Worm (Caenorhabditis elegans) whole organism, L2 larva: Measurements from ENCODE around the gene frpr-4.

Experiments used
- ZK546.5 ChIP-seq: sonication (generic microtip); optimal IDR thresholded peaks from 2 replicates; lab custom pipeline; 2017; ENCODE audit warnings: missing biosample characterization, missing genetic modification characterization
- ceh-16 ChIP-seq: fragments of 150-350 bp; optimal IDR thresholded peaks from 2 replicates; lab custom pipeline; 2014; ENCODE audit warnings: missing biosample characterization, missing genetic modification characterization
- dmd-4 ChIP-seq: sonication (generic microtip); optimal IDR thresholded peaks from 2 replicates; lab custom pipeline; 2017; ENCODE audit warnings: missing biosample characterization, missing genetic modification characterization
- elt-1 ChIP-seq: fragments of 150-350 bp; optimal IDR thresholded peaks from 2 replicates; lab custom pipeline; 2014; ENCODE audit warnings: missing biosample characterization, missing genetic modification characterization
- lin-39 ChIP-seq: fragments of 150-350 bp; optimal IDR thresholded peaks from 2 replicates; lab custom pipeline; 2014; ENCODE audit warnings: missing biosample characterization, missing genetic modification reagents, missing genetic modification characterization
- skn-1 ChIP-seq: sonication (generic microtip); optimal IDR thresholded peaks from 2 replicates; lab custom pipeline; 2017; ENCODE audit warnings: missing biosample characterization, missing genetic modification characterization
- unc-55 ChIP-seq: fragments of 150-350 bp; sonication (generic microtip); optimal IDR thresholded peaks from 3 replicates; lab custom pipeline; 2014; ENCODE audit warnings: missing biosample characterization, missing genetic modification reagents, missing genetic modification characterization
- unc-62 ChIP-seq: fragments of 150-350 bp; optimal IDR thresholded peaks from 2 replicates; lab custom pipeline; 2014; ENCODE audit warnings: missing biosample characterization, missing genetic modification reagents, missing genetic modification characterization

DNA sequence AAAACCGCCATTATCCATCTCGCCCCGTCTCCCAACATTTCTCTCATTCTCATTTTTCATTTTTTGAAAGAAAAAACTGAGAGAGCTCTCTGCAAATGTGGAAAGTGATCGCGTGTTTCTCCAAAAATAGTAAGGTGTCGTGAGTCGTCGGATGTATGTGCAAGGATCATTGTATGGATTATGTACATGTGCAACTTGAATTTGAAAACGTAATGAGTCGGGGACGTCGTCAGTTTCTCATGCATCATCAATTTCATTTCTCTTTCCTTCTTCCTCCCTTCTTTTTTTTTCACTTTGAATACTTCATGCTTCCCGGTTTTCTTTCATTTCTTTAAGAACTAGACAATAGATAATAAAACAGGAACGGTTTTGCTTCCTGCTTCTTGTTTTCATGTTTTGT lies 49.8 kb upstream of the frpr-4 start:
- TF ChIP-seq unc-62 (GFP tag; lab: Kevin White, UChicago): no peak
- TF ChIP-seq ceh-16 (tag; lab: Kevin White, UChicago): no peak
- no peak for TF ChIP-seq lin-39 (tag; lab: Kevin White, UChicago)
- no peak for TF ChIP-seq skn-1 (tag; lab: Kevin White, UChicago)
- TF ChIP-seq elt-1 (tag; lab: Kevin White, UChicago): no peak
- TF ChIP-seq ZK546.5 (tag; lab: Kevin White, UChicago): no peak
- peak; percentile 67 for TF ChIP-seq unc-55 (GFP tag; lab: Kevin White, UChicago)
- TF ChIP-seq dmd-4 (tag; lab: Kevin White, UChicago): no peak
